Worm (Caenorhabditis elegans): Measurements from ENCODE around the gene nmy-1.

ce11 chrX:2966252-2966651 lies 56.9 kb downstream of the nmy-1 start:
- TF ChIP-seq ama-1 (optimal IDR thresholded peaks at IDR 0.05) (no peak), sea-1 (GFP tag; conservative IDR thresholded peaks at IDR 0.05) (no peak), hmg-4 (GFP tag; optimal IDR thresholded peaks at IDR 0.05) (no peak), hmbx-1 (tag; optimal IDR thresholded peaks at IDR 0.05) (no peak)

Measured in whole organism, early embryonic.